Fruit fly (Drosophila melanogaster) whole organism, pupa: ENCODE measurements around the gene CG11658.

ENCODE experiments used
- CG10348 ChIP-seq: fragments of 200-800 bp; sonication (Bioruptor generic); IDR thresholded peaks from 2 replicates; pipeline ENCODE4 v1.3.6; 2022; ENCODE audit warnings: missing biosample characterization, missing genetic modification characterization
- CG12605 ChIP-seq: fragments of 200-800 bp; sonication (Bioruptor generic); IDR thresholded peaks from 2 replicates; pipeline ENCODE4 v1.3.6; 2022; ENCODE audit warnings: missing biosample characterization, missing genetic modification characterization
- CG13204 ChIP-seq: fragments of 200-800 bp; sonication (Bioruptor generic); optimal IDR thresholded peaks from 2 replicates; lab custom pipeline; 2018; ENCODE audit warnings: missing biosample characterization, mild to moderate bottlenecking, missing genetic modification characterization, moderate library complexity
- CG14655 ChIP-seq: fragments of 200-800 bp; sonication (Bioruptor generic); optimal IDR thresholded peaks from 3 replicates; lab custom pipeline; 2017; ENCODE audit warnings: mild to moderate bottlenecking, missing biosample characterization, missing genetic modification reagents, missing genetic modification characterization
- CG15710 ChIP-seq: fragments of 200-800 bp; sonication (Bioruptor generic); optimal IDR thresholded peaks from 2 replicates; lab custom pipeline; 2018; ENCODE audit warnings: missing biosample characterization, mild to moderate bottlenecking, missing genetic modification characterization, moderate library complexity
- CG17806 ChIP-seq: fragments of 200-800 bp; sonication (Bioruptor generic); optimal IDR thresholded peaks from 2 replicates; lab custom pipeline; 2018; ENCODE audit warnings: missing biosample characterization, mild to moderate bottlenecking, missing genetic modification characterization, moderate library complexity
- CG32121 ChIP-seq: fragments of 200-800 bp; sonication (Bioruptor generic); IDR thresholded peaks from 2 replicates; pipeline ENCODE4 v1.3.6; 2022; ENCODE audit warnings: missing biosample characterization, missing genetic modification characterization
- CG34367 ChIP-seq: fragments of 200-800 bp; sonication (Bioruptor generic); optimal IDR thresholded peaks from 2 replicates; lab custom pipeline; 2018; ENCODE audit warnings: missing biosample characterization, mild to moderate bottlenecking, missing genetic modification characterization
- CG4496 ChIP-seq: fragments of 200-800 bp; sonication (Bioruptor generic); IDR thresholded peaks from 3 replicates; pipeline ENCODE4 v1.3.6; 2022; ENCODE audit warnings: missing biosample characterization, missing genetic modification characterization
- CG8159 ChIP-seq: fragments of 200-800 bp; sonication (Bioruptor generic); optimal IDR thresholded peaks from 3 replicates; lab custom pipeline; 2018; ENCODE audit warnings: missing biosample characterization, mild to moderate bottlenecking, missing genetic modification characterization, moderate library complexity
- CG8301 ChIP-seq: fragments of 200-800 bp; sonication (Bioruptor generic); optimal IDR thresholded peaks from 2 replicates; lab custom pipeline; 2018; ENCODE audit warnings: missing biosample characterization, mild to moderate bottlenecking, missing genetic modification characterization
- CG9948 ChIP-seq: fragments of 200-800 bp; sonication (Bioruptor generic); optimal IDR thresholded peaks from 2 replicates; lab custom pipeline; 2018; ENCODE audit warnings: missing biosample characterization, mild to moderate bottlenecking, missing genetic modification characterization, moderate library complexity
- D1 ChIP-seq: fragments of 200-800 bp; sonication (Bioruptor generic); optimal IDR thresholded peaks from 2 replicates; lab custom pipeline; 2018; ENCODE audit warnings: missing biosample characterization, mild to moderate bottlenecking, missing genetic modification characterization, moderate library complexity
- EcR ChIP-seq: fragments of 200-800 bp; sonication (Bioruptor generic); optimal IDR thresholded peaks from 3 replicates; lab custom pipeline; 2019; ENCODE audit warnings: missing biosample characterization, missing genetic modification characterization, mild to moderate bottlenecking, moderate library complexity, missing genetic modification reagents
- Ets98B ChIP-seq: fragments of 200-800 bp; sonication (Bioruptor generic); IDR thresholded peaks from 2 replicates; pipeline ENCODE4 v1.3.6; 2022; ENCODE audit warnings: missing biosample characterization, missing genetic modification characterization
- Pif1A ChIP-seq: fragments of 200-800 bp; sonication (Bioruptor generic); optimal IDR thresholded peaks from 3 replicates; lab custom pipeline; 2016; ENCODE audit warnings: missing biosample characterization, missing genetic modification characterization
- Pif1B ChIP-seq: fragments of 200-800 bp; sonication (Bioruptor generic); optimal IDR thresholded peaks from 3 replicates; lab custom pipeline; 2016; ENCODE audit warnings: missing biosample characterization, missing genetic modification characterization
- Snoo ChIP-seq: fragments of 200-800 bp; sonication (Bioruptor generic); optimal IDR thresholded peaks from 3 replicates; lab custom pipeline; 2017; ENCODE audit warnings: missing biosample characterization, mild to moderate bottlenecking, missing genetic modification characterization, inconsistent platforms
- fd96Ca ChIP-seq: fragments of 200-800 bp; sonication (Bioruptor generic); IDR thresholded peaks from 3 replicates; pipeline ENCODE4 v1.3.6; 2022; ENCODE audit warnings: missing biosample characterization, missing genetic modification characterization
- gl ChIP-seq: fragments of 200-800 bp; sonication (Bioruptor generic); optimal IDR thresholded peaks from 2 replicates; lab custom pipeline; 2018; ENCODE audit warnings: missing biosample characterization, mild to moderate bottlenecking, missing genetic modification characterization
- rn ChIP-seq: fragments of 200-800 bp; sonication (Bioruptor generic); IDR thresholded peaks from 2 replicates; pipeline ENCODE4 v1.3.6; 2022; ENCODE audit warnings: missing biosample characterization, missing genetic modification characterization

CG11658 gene

dm6 chr3L:11699163-11699562 lies 9.2 kb downstream of the CG11658 start, which contains the start of gene Dnai2:
Gene Dnai2, minus strand, starts transcription at chr3L:11699263.
- no peak for TF ChIP-seq CG4496 (GFP tag; lab: Robert Waterston, UW)
- no peak for TF ChIP-seq D1 (tag; lab: Kevin White, UChicago)
- no peak for TF ChIP-seq gl (tag; lab: Kevin White, UChicago)
- no peak for TF ChIP-seq CG8159 (tag; lab: Kevin White, UChicago)
- no peak for TF ChIP-seq CG9948 (tag; lab: Kevin White, UChicago)
- no peak for TF ChIP-seq CG10348
- no peak for TF ChIP-seq CG14655
- TF ChIP-seq CG15710 (tag; lab: Kevin White, UChicago): no peak
- no peak for TF ChIP-seq Pif1A (GFP tag; lab: Kevin White, UChicago)
- no peak for TF ChIP-seq CG12605 (GFP tag; lab: Robert Waterston, UW)
- TF ChIP-seq CG8301 (tag; lab: Kevin White, UChicago): no peak
- no peak for TF ChIP-seq CG17806 (tag; lab: Kevin White, UChicago)

- peak; percentile 87 for TF ChIP-seq gl (tag; lab: Kevin White, UChicago)
- peak; percentile 95 for TF ChIP-seq Pif1A (GFP tag; lab: Kevin White, UChicago)
- peak; percentile 93 for TF ChIP-seq EcR (GFP tag; lab: Kevin White, UChicago)
- TF ChIP-seq CG34367 (tag; lab: Kevin White, UChicago): peak; percentile 92
- TF ChIP-seq Ets98B (GFP tag; lab: Robert Waterston, UW): peak; percentile 95
- peak; percentile 94 for TF ChIP-seq CG17806 (tag; lab: Kevin White, UChicago)
- peak; percentile 95 for TF ChIP-seq CG14655
- TF ChIP-seq CG10348: peak; percentile 63
- peak; percentile 92 for TF ChIP-seq CG12605 (GFP tag; lab: Robert Waterston, UW)
- peak; percentile 95 for TF ChIP-seq CG8301 (tag; lab: Kevin White, UChicago)
- TF ChIP-seq Pif1B (GFP tag; lab: Kevin White, UChicago): peak; percentile 91
- TF ChIP-seq CG4496 (GFP tag; lab: Robert Waterston, UW): peak; percentile 98
- peak; percentile 88 for TF ChIP-seq CG9948 (tag; lab: Kevin White, UChicago)
- peak; percentile 96 for TF ChIP-seq CG32121 (GFP tag; lab: Robert Waterston, UW)
- peak; percentile 72 for TF ChIP-seq D1 (tag; lab: Kevin White, UChicago)
- peak; percentile 82 for TF ChIP-seq rn (GFP tag; lab: Robert Waterston, UW)
- peak; percentile 86 for TF ChIP-seq CG15710 (tag; lab: Kevin White, UChicago)
- peak; percentile 97 for TF ChIP-seq fd96Ca (GFP tag; lab: Robert Waterston, UW)
- peak; percentile 90 for TF ChIP-seq Snoo (tag; lab: Kevin White, UChicago)
- TF ChIP-seq CG8159 (tag; lab: Kevin White, UChicago): peak; percentile 91
- no peak for TF ChIP-seq CG13204 (GFP tag; lab: Kevin White, UChicago)
- TF ChIP-seq, all 21 proteins: peak for 20
These were observed 11.8 kb downstream of the CG11658 start, which contains the start of gene Dph1 for dm6 chr3L:11696294-11697116. Gene Dph1, minus strand, starts transcription at chr3L:11696963.

- TF ChIP-seq CG8301 (tag; lab: Kevin White, UChicago) (no peak), Snoo (tag; lab: Kevin White, UChicago) (no peak), CG32121 (GFP tag; lab: Robert Waterston, UW) (no peak), Pif1A (GFP tag; lab: Kevin White, UChicago) (no peak), CG17806 (tag; lab: Kevin White, UChicago) (no peak), CG4496 (GFP tag; lab: Robert Waterston, UW) (no peak), CG13204 (GFP tag; lab: Kevin White, UChicago) (no peak), CG8159 (tag; lab: Kevin White, UChicago) (no peak), Pif1B (GFP tag; lab: Kevin White, UChicago) (no peak)
These were observed 12.5 kb downstream of the CG11658 start for dm6 chr3L:11695827-11696226.

- no peak for TF ChIP-seq CG14655
- peak; percentile 38 for TF ChIP-seq EcR (GFP tag; lab: Kevin White, UChicago)
These were observed 13.3 kb downstream of the CG11658 start for dm6 chr3L:11695063-11695462.

- no peak for TF ChIP-seq Pif1B (GFP tag; lab: Kevin White, UChicago)
- TF ChIP-seq CG8159 (tag; lab: Kevin White, UChicago): no peak
- no peak for TF ChIP-seq rn (GFP tag; lab: Robert Waterston, UW)
- no peak for TF ChIP-seq CG10348
- no peak for TF ChIP-seq CG17806 (tag; lab: Kevin White, UChicago)
- no peak for TF ChIP-seq Pif1A (GFP tag; lab: Kevin White, UChicago)
- no peak for TF ChIP-seq gl (tag; lab: Kevin White, UChicago)
- TF ChIP-seq CG32121 (GFP tag; lab: Robert Waterston, UW): no peak
- TF ChIP-seq Ets98B (GFP tag; lab: Robert Waterston, UW): no peak
These were observed 15.5 kb downstream of the CG11658 start for dm6 chr3L:11692853-11693252.
